Fruit fly (Drosophila melanogaster): Measurements from ENCODE around the gene CG13643.

Gene CG13643

dm6 chr3R:24917814-24918636 lies 12.2 kb upstream of the CG13643 start, which contains the start of the genes PIG-S, sud1 and CG11168 (continued):
- TF ChIP-seq E2f1 (GFP tag; IDR thresholded peaks at IDR 0.05) (0 out of 2 replicates have a peak, but pooled peaks have one; percentile 30), Tbp (GFP tag; optimal IDR thresholded peaks at IDR 0.05) (no peak), odd (GFP tag; optimal IDR thresholded peaks at IDR 0.05) (no peak), MBD-R2 (GFP tag; IDR thresholded peaks at IDR 0.05) (peak; percentile 85), trem (tag; optimal IDR thresholded peaks at IDR 0.05) (peak; percentile 73), MTF-1 (GFP tag; optimal IDR thresholded peaks at IDR 0.05; ENCODE audit: borderline replicate concordance) (no peak), CG15696 (tag; optimal IDR thresholded peaks at IDR 0.05) (peak; percentile 63), Abd-B (GFP tag; optimal IDR thresholded peaks at IDR 0.05) (peak; percentile 72), peb (GFP tag; IDR thresholded peaks at IDR 0.05) (peak; percentile 38; the same call in 1 of the 2 replicates), sd (tag; optimal IDR thresholded peaks at IDR 0.05) (peak; percentile 94), Usf (GFP tag; optimal IDR thresholded peaks at IDR 0.05) (peak; percentile 49), CG1233 (GFP tag; optimal IDR thresholded peaks at IDR 0.05) (no peak), chif (GFP tag; optimal IDR thresholded peaks at IDR 0.05) (no peak), Atf3 (GFP tag; optimal IDR thresholded peaks at IDR 0.05) (peak; percentile 29), vvl (GFP tag; IDR thresholded peaks at IDR 0.05) (peak; percentile 55), HmgZ (tag; optimal IDR thresholded peaks at IDR 0.05) (peak; percentile 64), croc (GFP tag; conservative IDR thresholded peaks at IDR 0.05) (peak; percentile 53; the same call in 2 of the 3 replicates), CG34224 (GFP tag; IDR thresholded peaks at IDR 0.05; ENCODE audit: partially characterized antibody) (peak; percentile 93), fru (optimal IDR thresholded peaks at IDR 0.05) (no peak), Lim3 (GFP tag; IDR thresholded peaks at IDR 0.05) (no peak), wek (GFP tag; optimal IDR thresholded peaks at IDR 0.05) (no peak), CG5245 (GFP tag; optimal IDR thresholded peaks at IDR 0.05) (no peak), CG18011 (GFP tag; optimal IDR thresholded peaks at IDR 0.05) (no peak), pan (optimal IDR thresholded peaks at IDR 0.05) (no peak), pan (GFP tag; optimal IDR thresholded peaks at IDR 0.05 in 1 of 2, IDR thresholded peaks at IDR 0.05 in 1 of 2) (peak in 1 of 2 experiments; percentile 62), Ada2b (GFP tag; IDR thresholded peaks at IDR 0.05) (peak; percentile 55; the same call in 1 of the 2 replicates), Fer3 (tag; optimal IDR thresholded peaks at IDR 0.05) (no peak), CG10267 (tag; optimal IDR thresholded peaks at IDR 0.05) (peak; percentile 72), Sox100B (GFP tag; optimal IDR thresholded peaks at IDR 0.05) (no peak), lola (GFP tag; optimal IDR thresholded peaks at IDR 0.05) (peak in 1 of 3 experiments; percentile 67), D19B (GFP tag; optimal IDR thresholded peaks at IDR 0.05) (no peak), pros (GFP tag; optimal IDR thresholded peaks at IDR 0.05) (no peak), Sry-δ (GFP tag; optimal IDR thresholded peaks at IDR 0.05) (peak; percentile 85), Dad (GFP tag; optimal IDR thresholded peaks at IDR 0.05) (no peak), Side (GFP tag; optimal IDR thresholded peaks at IDR 0.05) (no peak), Mes4 (GFP tag; optimal IDR thresholded peaks at IDR 0.05) (no peak), CG2202 (tag; optimal IDR thresholded peaks at IDR 0.05) (no peak), lmd (GFP tag; IDR thresholded peaks at IDR 0.05) (peak; percentile 80), chm (GFP tag; IDR thresholded peaks at IDR 0.05) (no peak), Taf1 (GFP tag; IDR thresholded peaks at IDR 0.05) (peak; percentile 37; the same call in 1 of the 2 replicates), CG10209 (GFP tag; optimal IDR thresholded peaks at IDR 0.05) (no peak), Antp (GFP tag; optimal IDR thresholded peaks at IDR 0.05) (peak; percentile 10), PHDP (tag; optimal IDR thresholded peaks at IDR 0.05) (no peak), Dbx (GFP tag; IDR thresholded peaks at IDR 0.05) (peak; percentile 59; the same call in 2 of the 3 replicates), HLHmδ (GFP tag; optimal IDR thresholded peaks at IDR 0.05) (no peak), abd-A (tag; optimal IDR thresholded peaks at IDR 0.05) (no peak), nau (GFP tag; optimal IDR thresholded peaks at IDR 0.05) (no peak), CG17829 (tag; optimal IDR thresholded peaks at IDR 0.05) (peak; percentile 62), CG4328 (GFP tag; optimal IDR thresholded peaks at IDR 0.05) (no peak)
